Worm (Caenorhabditis elegans) whole organism, L1 larva: Measurements from ENCODE around the gene F46H6.5.

Experiments used
- aha-1 ChIP-seq: fragments of 150-350 bp; optimal IDR thresholded peaks from 2 replicates; lab custom pipeline; 2014; ENCODE audit warnings: missing biosample characterization, missing genetic modification characterization
- aly-2 ChIP-seq: fragments of 150-350 bp; optimal IDR thresholded peaks from 2 replicates; lab custom pipeline; 2014; ENCODE audit warnings: missing biosample characterization, missing genetic modification characterization
- blmp-1 ChIP-seq: fragments of 150-350 bp; optimal IDR thresholded peaks from 2 replicates; lab custom pipeline; 2014; ENCODE audit warnings: missing biosample characterization, missing genetic modification characterization
- ceh-63 ChIP-seq: fragments of 200-800 bp; sonication (Bioruptor generic); optimal IDR thresholded peaks from 2 replicates; lab custom pipeline; 2018; ENCODE audit warnings: mild to moderate bottlenecking, missing genetic modification characterization, missing compliant biosample characterization
- ceh-8 ChIP-seq: fragments of 200-800 bp; sonication (Bioruptor generic); optimal IDR thresholded peaks from 2 replicates; lab custom pipeline; 2018; ENCODE audit warnings: mild to moderate bottlenecking, missing genetic modification characterization, moderate library complexity, missing compliant biosample characterization
- ceh-88 ChIP-seq: fragments of 200-800 bp; sonication (Bioruptor generic); IDR thresholded peaks from 2 replicates; pipeline ENCODE4 v1.3.6; 2022; ENCODE audit warnings: missing genetic modification characterization, missing compliant biosample characterization
- ceh-90 ChIP-seq: sonication (generic microtip); optimal IDR thresholded peaks from 2 replicates; lab custom pipeline; 2016; ENCODE audit warnings: missing genetic modification characterization, missing compliant biosample characterization
- ces-1 ChIP-seq: fragments of 150-350 bp; optimal IDR thresholded peaks from 2 replicates; lab custom pipeline; 2014; ENCODE audit warnings: missing biosample characterization, missing genetic modification reagents, missing genetic modification characterization
- dpl-1 ChIP-seq, 3 experiments: fragments of 150-350 bp in 2 of 3; sonication (generic microtip) in 1 of 3; optimal IDR thresholded peaks; 2 replicates each; lab custom pipeline; 2014 to 2017; ENCODE audit warnings: missing biosample characterization in 3 of 3, missing genetic modification characterization in 3 of 3, missing genetic modification reagents in 3 of 3
- efl-3 ChIP-seq: fragments of 200-800 bp; sonication (Bioruptor generic); optimal IDR thresholded peaks from 2 replicates; lab custom pipeline; 2018; ENCODE audit warnings: mild to moderate bottlenecking, missing genetic modification characterization, missing compliant biosample characterization
- egl-13 ChIP-seq: sonication (generic microtip); optimal IDR thresholded peaks from 2 replicates; lab custom pipeline; 2016; ENCODE audit warnings: missing genotype, missing genetic modification reagents, missing genetic modification characterization, missing compliant biosample characterization
- egl-27 ChIP-seq, 2 experiments: fragments of 150-350 bp in 1 of 2; sonication (generic microtip); optimal IDR thresholded peaks; 3 replicates each; lab custom pipeline; 2017 to 2018; ENCODE audit warnings: missing biosample characterization in 2 of 2, missing genetic modification characterization in 2 of 2, missing genetic modification reagents in 2 of 2
- elt-2 ChIP-seq: sonication (generic microtip); optimal IDR thresholded peaks from 2 replicates; lab custom pipeline; 2016; ENCODE audit warnings: missing genetic modification characterization, mild to moderate bottlenecking, inconsistent platforms, missing compliant biosample characterization, missing genetic modification reagents
- fkh-4 ChIP-seq: sonication (generic microtip); optimal IDR thresholded peaks from 2 replicates; lab custom pipeline; 2016; ENCODE audit warnings: missing compliant biosample characterization, missing genetic modification characterization, borderline replicate concordance
- grh-1 ChIP-seq: fragments of 200-800 bp; sonication (Bioruptor generic); IDR thresholded peaks from 2 replicates; pipeline ENCODE4 v1.3.6; 2022; ENCODE audit warnings: missing genetic modification reagents, missing genetic modification characterization, missing compliant biosample characterization
- hlh-4 ChIP-seq: sonication (generic microtip); optimal IDR thresholded peaks from 2 replicates; lab custom pipeline; 2016; ENCODE audit warnings: mild to moderate bottlenecking, missing genetic modification characterization, missing compliant biosample characterization
- hpl-2 ChIP-seq: fragments of 150-350 bp; optimal IDR thresholded peaks from 2 replicates; lab custom pipeline; 2014; ENCODE audit warnings: missing biosample characterization, missing genetic modification reagents, missing genetic modification characterization
- irx-1 ChIP-seq: sonication (generic microtip); optimal IDR thresholded peaks from 2 replicates; lab custom pipeline; 2016; ENCODE audit warnings: missing genetic modification characterization, missing compliant biosample characterization
- lin-35 ChIP-seq, 2 experiments: fragments of 150-350 bp; optimal IDR thresholded peaks; 2 replicates each; lab custom pipeline; 2014; ENCODE audit warnings: missing biosample characterization in 2 of 2, missing genetic modification characterization in 2 of 2, missing genetic modification reagents in 2 of 2
- lin-39 ChIP-seq: fragments of 150-350 bp; optimal IDR thresholded peaks from 2 replicates; lab custom pipeline; 2014; ENCODE audit warnings: missing biosample characterization, missing genetic modification reagents, missing genetic modification characterization
- lir-3 ChIP-seq: sonication (generic microtip); optimal IDR thresholded peaks from 2 replicates; lab custom pipeline; 2016; ENCODE audit warnings: mild to moderate bottlenecking, missing genetic modification characterization, moderate library complexity, missing compliant biosample characterization; ENCODE audit not compliant: poor library complexity
- lsy-2 ChIP-seq, 2 experiments: fragments of 150-350 bp; optimal IDR thresholded peaks; 2 replicates each; lab custom pipeline; 2014; ENCODE audit warnings: missing biosample characterization in 2 of 2, missing genetic modification characterization in 2 of 2
- mdl-1 ChIP-seq, 2 experiments: fragments of 150-350 bp; optimal IDR thresholded peaks; 2 replicates each; lab custom pipeline; 2014 to 2017; ENCODE audit warnings: missing biosample characterization in 2 of 2, missing genetic modification characterization in 2 of 2, inconsistent platforms in 1 of 2
- mef-2 ChIP-seq: fragments of 150-350 bp; optimal IDR thresholded peaks from 2 replicates; lab custom pipeline; 2014; ENCODE audit warnings: missing biosample characterization, missing genetic modification characterization
- mep-1 ChIP-seq: fragments of 150-350 bp; optimal IDR thresholded peaks from 2 replicates; lab custom pipeline; 2014; ENCODE audit warnings: missing biosample characterization, missing genetic modification characterization
- nhr-12 ChIP-seq: sonication (generic microtip); optimal IDR thresholded peaks from 2 replicates; lab custom pipeline; 2017; ENCODE audit warnings: missing biosample characterization, missing genetic modification characterization
- nhr-237 ChIP-seq: fragments of 150-350 bp; optimal IDR thresholded peaks from 2 replicates; lab custom pipeline; 2014; ENCODE audit warnings: missing biosample characterization, missing genetic modification characterization
- nhr-28 ChIP-seq: fragments of 150-350 bp; optimal IDR thresholded peaks from 2 replicates; lab custom pipeline; 2014; ENCODE audit warnings: missing biosample characterization, missing genetic modification characterization
- nhr-47 ChIP-seq: sonication (generic microtip); optimal IDR thresholded peaks from 2 replicates; lab custom pipeline; 2016; ENCODE audit warnings: mild to moderate bottlenecking, missing genetic modification characterization, moderate library complexity, missing compliant biosample characterization
- nhr-71 ChIP-seq: sonication (generic microtip); optimal IDR thresholded peaks from 2 replicates; lab custom pipeline; 2016; ENCODE audit warnings: mild to moderate bottlenecking, missing genetic modification characterization, moderate library complexity, missing compliant biosample characterization
- nhr-77 ChIP-seq: fragments of 150-350 bp; optimal IDR thresholded peaks from 2 replicates; lab custom pipeline; 2014; ENCODE audit warnings: missing biosample characterization, missing genetic modification characterization
- nhr-84 ChIP-seq: sonication (generic microtip); optimal IDR thresholded peaks from 2 replicates; lab custom pipeline; 2017; ENCODE audit warnings: missing biosample characterization, missing genetic modification characterization
- nhr-85 ChIP-seq: sonication (generic microtip); peaks from one replicate; lab custom pipeline; 2016; ENCODE audit warnings: missing genetic modification characterization, inconsistent platforms, missing compliant biosample characterization
- nhr-90 ChIP-seq: sonication (generic microtip); optimal IDR thresholded peaks from 2 replicates; lab custom pipeline; 2016; ENCODE audit warnings: mild to moderate bottlenecking, missing genetic modification characterization, missing compliant biosample characterization; ENCODE audit not compliant: poor library complexity
- pqm-1 ChIP-seq: sonication (generic microtip); optimal IDR thresholded peaks from 3 replicates; lab custom pipeline; 2017; ENCODE audit warnings: missing biosample characterization, missing genetic modification characterization
- snpc-4 ChIP-seq: fragments of 150-350 bp; optimal IDR thresholded peaks from 2 replicates; lab custom pipeline; 2014; ENCODE audit warnings: missing biosample characterization, missing genetic modification characterization
- snu-23 ChIP-seq: sonication (generic microtip); optimal IDR thresholded peaks from 2 replicates; lab custom pipeline; 2016; ENCODE audit warnings: missing genetic modification characterization, missing compliant biosample characterization
- sptf-1 ChIP-seq: fragments of 150-350 bp; optimal IDR thresholded peaks from 2 replicates; lab custom pipeline; 2014; ENCODE audit warnings: missing biosample characterization, missing genetic modification characterization
- sup-37 ChIP-seq: fragments of 200-800 bp; sonication (Bioruptor generic); optimal IDR thresholded peaks from 2 replicates; lab custom pipeline; 2018; ENCODE audit warnings: mild to moderate bottlenecking, missing genetic modification characterization, missing compliant biosample characterization
- swsn-7 ChIP-seq: sonication (generic microtip); optimal IDR thresholded peaks from 2 replicates; lab custom pipeline; 2016; ENCODE audit warnings: missing genetic modification characterization, missing compliant biosample characterization
- tbx-2 ChIP-seq: sonication (generic microtip); optimal IDR thresholded peaks from 2 replicates; lab custom pipeline; 2016; ENCODE audit warnings: missing genetic modification characterization, missing compliant biosample characterization
- unc-130 ChIP-seq: fragments of 150-350 bp; optimal IDR thresholded peaks from 2 replicates; lab custom pipeline; 2017; ENCODE audit warnings: missing biosample characterization, missing genetic modification characterization, inconsistent platforms
- unc-30 ChIP-seq: sonication (generic microtip); optimal IDR thresholded peaks from 2 replicates; lab custom pipeline; 2017; ENCODE audit warnings: missing biosample characterization, missing genetic modification characterization
- unc-86 ChIP-seq: sonication (generic microtip); optimal IDR thresholded peaks from 2 replicates; lab custom pipeline; 2016; ENCODE audit warnings: missing genetic modification characterization, missing compliant biosample characterization
- unc-98 ChIP-seq: fragments of 200-800 bp; sonication (Bioruptor generic); IDR thresholded peaks from 2 replicates; pipeline ENCODE4 v1.3.6; 2022; ENCODE audit warnings: missing genetic modification characterization, missing compliant biosample characterization
- xbp-1 ChIP-seq: sonication (generic microtip); optimal IDR thresholded peaks from 2 replicates; lab custom pipeline; 2016; ENCODE audit warnings: missing genetic modification characterization, missing compliant biosample characterization

Gene F46H6.5

ce11 chrX:4484072-4484471 lies 7.9 kb downstream of the F46H6.5 start (continued):
- TF ChIP-seq egl-27 (tag; optimal IDR thresholded peaks at IDR 0.05; lab: Kevin White, UChicago) (no peak), nhr-12 (tag; lab: Kevin White, UChicago) (no peak), nhr-90 (tag; lab: Kevin White, UChicago) (no peak), mep-1 (tag; lab: Kevin White, UChicago) (no peak), hlh-4 (tag; lab: Kevin White, UChicago) (no peak), ceh-90 (no peak), unc-130 (tag; lab: Kevin White, UChicago) (no peak), mef-2 (tag; lab: Kevin White, UChicago) (no peak), sup-37 (GFP tag; lab: Kevin White, UChicago) (no peak), unc-86 (tag; lab: Kevin White, UChicago) (no peak), nhr-84 (tag; lab: Kevin White, UChicago) (no peak), nhr-47 (no peak), ces-1 (GFP tag; lab: Kevin White, UChicago) (no peak), lir-3 (tag; lab: Kevin White, UChicago) (no peak), ceh-88 (no peak), nhr-71 (tag; lab: Kevin White, UChicago) (peak; percentile 8), dpl-1 (GFP tag; optimal IDR thresholded peaks at IDR 0.05; lab: Kevin White, UChicago) (no peak), snu-23 (GFP tag; lab: Kevin White, UChicago) (peak; percentile 8), egl-13 (tag; lab: Kevin White, UChicago) (no peak), nhr-85 (tag; lab: Kevin White, UChicago) (peak; percentile 81), mdl-1 (tag; optimal IDR thresholded peaks at IDR 0.05; lab: Kevin White, UChicago) (no peak), snpc-4 (no peak), hpl-2 (no peak), nhr-28 (tag; lab: Kevin White, UChicago) (no peak), sptf-1 (tag; lab: Kevin White, UChicago) (no peak), tbx-2 (tag; lab: Kevin White, UChicago) (peak; percentile 9), nhr-77 (tag; lab: Kevin White, UChicago) (no peak), lsy-2 (tag; optimal IDR thresholded peaks at IDR 0.05; lab: Kevin White, UChicago) (no peak), xbp-1 (tag; lab: Kevin White, UChicago) (no peak), lin-39 (tag; lab: Kevin White, UChicago) (no peak)

- TF ChIP-seq elt-2 (peak; percentile 85), hpl-2 (no peak), hlh-4 (tag; lab: Kevin White, UChicago) (no peak), efl-3 (GFP tag; lab: Kevin White, UChicago) (no peak), ceh-63 (no peak), egl-13 (tag; lab: Kevin White, UChicago) (no peak), nhr-77 (tag; lab: Kevin White, UChicago) (no peak), grh-1 (GFP tag; lab: Robert Waterston, UW) (no peak), fkh-4 (no peak), aly-2 (tag; lab: Kevin White, UChicago) (no peak), ceh-8 (GFP tag; lab: Kevin White, UChicago) (no peak), unc-30 (tag; lab: Kevin White, UChicago) (no peak), blmp-1 (tag; lab: Kevin White, UChicago) (no peak), swsn-7 (tag; lab: Kevin White, UChicago) (no peak), nhr-237 (tag; lab: Kevin White, UChicago) (no peak), unc-98 (no peak), lin-35 (GFP tag; optimal IDR thresholded peaks at IDR 0.05; lab: Kevin White, UChicago) (peak in 1 of 2 experiments; percentile 17), irx-1 (tag; lab: Kevin White, UChicago) (no peak), aha-1 (tag; lab: Kevin White, UChicago) (no peak), pqm-1 (tag; lab: Kevin White, UChicago) (peak; percentile 31)
These were observed 11.2 kb downstream of the F46H6.5 start for ce11 chrX:4480800-4481199.
